Fruit fly (Drosophila melanogaster): ENCODE results near the gene CheA87a.

Gene CheA87a

DNA sequence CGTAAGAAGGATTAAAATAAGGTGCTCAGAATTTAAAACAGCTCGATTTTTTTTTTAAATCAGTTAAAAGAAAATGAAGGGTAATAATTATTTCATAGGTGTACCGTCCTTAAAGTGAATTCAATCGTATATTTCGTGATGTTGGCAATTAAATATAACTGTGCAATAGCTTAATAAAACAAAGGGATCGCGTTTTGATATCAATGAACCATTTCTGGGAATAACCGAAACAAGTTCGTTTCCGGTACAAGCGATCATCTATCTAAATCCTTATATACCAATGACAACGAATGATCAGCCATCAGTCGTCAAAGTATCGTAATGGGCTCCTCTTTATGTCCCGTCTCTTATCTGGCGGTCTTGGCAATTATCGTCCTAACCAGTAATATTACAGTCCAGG is at the start of gene CheA87a:
Gene CheA87a (plus strand): TSS at position 301 of the 400 bp plus-strand sequence.
- TF ChIP-seq Sox100B (GFP tag; optimal IDR thresholded peaks at IDR 0.05) (no peak), CG9609 (GFP tag; optimal IDR thresholded peaks at IDR 0.05) (no peak), bowl (GFP tag; IDR thresholded peaks at IDR 0.05) (no peak), CG9876 (GFP tag; optimal IDR thresholded peaks at IDR 0.05) (no peak), eyg (GFP tag; optimal IDR thresholded peaks at IDR 0.05) (no peak), ken (GFP tag; IDR thresholded peaks at IDR 0.05) (no peak), tll (GFP tag; optimal IDR thresholded peaks at IDR 0.05) (no peak), sima (GFP tag; optimal IDR thresholded peaks at IDR 0.05) (no peak), Bdp1 (GFP tag; optimal IDR thresholded peaks at IDR 0.05) (no peak), trem (tag; optimal IDR thresholded peaks at IDR 0.05) (no peak)

DNA sequence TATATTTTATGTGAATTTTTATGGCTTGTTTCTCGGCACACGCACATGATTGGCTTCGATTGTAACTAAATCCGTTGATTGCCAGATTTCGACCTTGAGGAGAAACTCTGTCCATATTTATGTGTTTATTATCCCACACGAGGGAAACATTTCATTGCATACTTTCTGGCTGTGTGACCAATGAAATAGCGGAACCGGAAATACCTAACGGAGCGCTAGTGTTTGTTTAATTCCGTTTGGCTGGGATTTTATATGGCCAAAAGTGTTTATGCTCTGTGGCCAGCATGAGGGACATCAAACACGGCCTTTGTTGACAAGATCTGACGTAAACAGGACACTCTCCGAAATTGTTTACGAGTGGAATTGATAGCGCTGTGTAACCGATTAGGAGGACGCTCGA is 49.6 kb upstream of the CheA87a start:
- TF ChIP-seq CG10321 (GFP tag; IDR thresholded peaks at IDR 0.05) (no peak), Ada2b (GFP tag; IDR thresholded peaks at IDR 0.05) (no peak), CG10543 (GFP tag; optimal IDR thresholded peaks at IDR 0.05) (no peak), CG2712 (tag; optimal IDR thresholded peaks at IDR 0.05) (no peak), ewg (GFP tag; optimal IDR thresholded peaks at IDR 0.05) (peak; percentile 7), Oaz (GFP tag; IDR thresholded peaks at IDR 0.05) (0 out of 2 replicates have a peak, but pooled peaks have one; percentile 20), dysf (GFP tag; IDR thresholded peaks at IDR 0.05) (peak; percentile 16; the same call in 1 of the 3 replicates), ci (GFP tag; IDR thresholded peaks at IDR 0.05) (peak; percentile 85), CG1529 (GFP tag; optimal IDR thresholded peaks at IDR 0.05) (no peak), CG14441 (GFP tag; IDR thresholded peaks at IDR 0.05) (no peak), Mad (GFP tag; optimal IDR thresholded peaks at IDR 0.05) (no peak), Six4 (GFP tag; optimal IDR thresholded peaks at IDR 0.05) (no peak), cad (GFP tag; optimal IDR thresholded peaks at IDR 0.05) (no peak), pzg (GFP tag; optimal IDR thresholded peaks at IDR 0.05) (no peak), sens (GFP tag) (peak; percentile 84), sisA (GFP tag; IDR thresholded peaks at IDR 0.05) (no peak), CG42726 (GFP tag; IDR thresholded peaks at IDR 0.05; ENCODE audit: partially characterized antibody) (no peak), eve (GFP tag; optimal IDR thresholded peaks at IDR 0.05) (no peak), CG6654 (GFP tag; optimal IDR thresholded peaks at IDR 0.05) (no peak), CTCF (GFP tag; optimal IDR thresholded peaks at IDR 0.05) (peak; percentile 35), CG7987 (GFP tag; optimal IDR thresholded peaks at IDR 0.05) (no peak), CG12219 (GFP tag; optimal IDR thresholded peaks at IDR 0.05) (peak; percentile 54), schlank (tag; optimal IDR thresholded peaks at IDR 0.05) (no peak), CG2875 (GFP tag; optimal IDR thresholded peaks at IDR 0.05) (no peak), stwl (tag; optimal IDR thresholded peaks at IDR 0.05) (no peak), Rx (GFP tag; IDR thresholded peaks at IDR 0.05) (0 out of 2 replicates have a peak, but pooled peaks have one; percentile 5), CG17385 (GFP tag; optimal IDR thresholded peaks at IDR 0.05) (peak; percentile 41), CG12744 (GFP tag; optimal IDR thresholded peaks at IDR 0.05) (peak; percentile 31), CG6813 (GFP tag; optimal IDR thresholded peaks at IDR 0.05) (peak; percentile 20), Mes4 (GFP tag; optimal IDR thresholded peaks at IDR 0.05) (peak; percentile 30), CG15269 (tag; optimal IDR thresholded peaks at IDR 0.05) (no peak), mld (GFP tag; IDR thresholded peaks at IDR 0.05; ENCODE audit: partially characterized antibody) (no peak), HLH3B (GFP tag; IDR thresholded peaks at IDR 0.05) (no peak), jing (GFP tag; optimal IDR thresholded peaks at IDR 0.05) (no peak), lmd (GFP tag; IDR thresholded peaks at IDR 0.05) (no peak), Blimp-1 (GFP tag; optimal IDR thresholded peaks at IDR 0.05) (no peak), CG1233 (GFP tag; optimal IDR thresholded peaks at IDR 0.05) (no peak), CG9876 (GFP tag; optimal IDR thresholded peaks at IDR 0.05) (no peak), CG7839 (tag; optimal IDR thresholded peaks at IDR 0.05) (peak; percentile 39), E2f2 (GFP tag; IDR thresholded peaks at IDR 0.05) (no peak), Bteb2 (GFP tag; optimal IDR thresholded peaks at IDR 0.05) (no peak), Sox102F (GFP tag; optimal IDR thresholded peaks at IDR 0.05) (peak; percentile 16)

All from whole organism, embryonic.